Worm (Caenorhabditis elegans) whole organism, young adult: ENCODE results near the gene F33C8.2.

Source experiments
- F23B12.7 ChIP-seq: sonication (generic microtip); optimal IDR thresholded peaks from 2 replicates; lab custom pipeline; 2017; ENCODE audit warnings: missing genetic modification characterization, mild to moderate bottlenecking, missing compliant biosample characterization, antibody characterized with exemption, moderate library complexity; ENCODE audit not compliant: insufficient read depth
- ama-1 ChIP-seq, 3 experiments: fragments of 150-350 bp in 1 of 3; sonication (generic microtip) in 2 of 3; optimal IDR thresholded peaks; 2 replicates each; lab custom pipeline; 2014 to 2018; ENCODE audit warnings: missing biosample characterization in 2 of 3, missing genetic modification characterization in 2 of 3, missing genetic modification reagents in 2 of 3
- attf-5 ChIP-seq: fragments of 200-800 bp; sonication (Bioruptor generic); optimal IDR thresholded peaks from 2 replicates; lab custom pipeline; 2018; ENCODE audit warnings: mild to moderate bottlenecking, missing genetic modification characterization, missing compliant biosample characterization
- ceh-58 ChIP-seq: fragments of 200-800 bp; sonication (Bioruptor generic); IDR thresholded peaks from 2 replicates; pipeline ENCODE4 v1.3.6; 2022; ENCODE audit warnings: missing genetic modification characterization, missing compliant biosample characterization
- ekl-4 ChIP-seq: fragments of 200-800 bp; sonication (Bioruptor generic); IDR thresholded peaks from 2 replicates; pipeline ENCODE4 v1.3.6; 2022; ENCODE audit warnings: missing genetic modification reagents, missing genetic modification characterization, missing compliant biosample characterization
- gei-17 ChIP-seq: fragments of 200-800 bp; sonication (Bioruptor generic); optimal IDR thresholded peaks from 2 replicates; lab custom pipeline; 2018; ENCODE audit warnings: mild to moderate bottlenecking, missing genetic modification characterization, missing compliant biosample characterization
- lin-35 ChIP-seq, 3 experiments: fragments of 150-350 bp in 2 of 3; sonication (generic microtip) in 1 of 3; optimal IDR thresholded peaks; 2 replicates each; lab custom pipeline; 2014 to 2018; ENCODE audit warnings: missing biosample characterization in 3 of 3, missing genetic modification characterization in 3 of 3, missing genetic modification reagents in 3 of 3
- lsy-27 ChIP-seq: sonication (generic microtip); optimal IDR thresholded peaks from 2 replicates; lab custom pipeline; 2017; ENCODE audit warnings: missing genetic modification characterization, mild to moderate bottlenecking, missing compliant biosample characterization, antibody characterized with exemption, missing genotype, borderline replicate concordance; ENCODE audit not compliant: insufficient read depth
- xnd-1 ChIP-seq: sonication (generic microtip); optimal IDR thresholded peaks from 2 replicates; lab custom pipeline; 2016; ENCODE audit warnings: missing genotype, missing genetic modification reagents, missing genetic modification characterization, missing compliant biosample characterization
- ztf-25 ChIP-seq: fragments of 200-800 bp; sonication (Bioruptor generic); IDR thresholded peaks from 2 replicates; pipeline ENCODE4 v1.3.6; 2022; ENCODE audit warnings: missing genetic modification reagents, missing genetic modification characterization, missing compliant biosample characterization

ce11 chrX:14740019-14740418 lies 18.8 kb downstream of the F33C8.2 start, which contains the start of gene C05G5.1:
- TF ChIP-seq F23B12.7: no peak
- no peak for TF ChIP-seq xnd-1 (tag; lab: Kevin White, UChicago)
- no peak for TF ChIP-seq ztf-25 (GFP tag; lab: Robert Waterston, UW)
- TF ChIP-seq lsy-27 (tag; lab: Kevin White, UChicago): no peak
- TF ChIP-seq ceh-58 (GFP tag; lab: Robert Waterston, UW): no peak
- TF ChIP-seq lin-35 (GFP tag; optimal IDR thresholded peaks at IDR 0.05; lab: Kevin White, UChicago): no peak
- no peak for TF ChIP-seq attf-5 (GFP tag; lab: Kevin White, UChicago)
- TF ChIP-seq gei-17: no peak
- no peak for TF ChIP-seq ama-1 (optimal IDR thresholded peaks at IDR 0.05; lab: Kevin White, UChicago)
- TF ChIP-seq ama-1 (GFP tag; optimal IDR thresholded peaks at IDR 0.05; lab: Kevin White, UChicago): no peak
- no peak for TF ChIP-seq ekl-4 (GFP tag; lab: Robert Waterston, UW)
